Fruit fly (Drosophila melanogaster) whole organism, embryonic: ENCODE data around the gene CG8765.

ENCODE experiments used
- Bdp1 ChIP-seq: fragments of 200-800 bp; sonication (Bioruptor generic); optimal IDR thresholded peaks from 3 replicates; lab custom pipeline; 2016; ENCODE audit warnings: missing biosample characterization, missing genetic modification characterization
- Blimp-1 ChIP-seq: fragments of 200-800 bp; sonication (Bioruptor generic); optimal IDR thresholded peaks from 3 replicates; lab custom pipeline; 2018; ENCODE audit warnings: missing biosample characterization, missing genetic modification characterization, mild to moderate bottlenecking, moderate library complexity, missing genetic modification reagents
- C15 ChIP-seq: fragments of 200-800 bp; sonication (Bioruptor generic); IDR thresholded peaks from 3 replicates; pipeline ENCODE4 v1.3.6; 2022; ENCODE audit warnings: missing biosample characterization, missing genetic modification characterization
- CG1233 ChIP-seq: fragments of 200-800 bp; sonication (Bioruptor generic); optimal IDR thresholded peaks from 4 replicates; lab custom pipeline; 2018; ENCODE audit warnings: missing biosample characterization, mild to moderate bottlenecking, missing genetic modification characterization
- CG15514 ChIP-seq: fragments of 200-800 bp; sonication (Bioruptor generic); optimal IDR thresholded peaks from 3 replicates; lab custom pipeline; 2017; ENCODE audit warnings: missing biosample characterization, missing genetic modification characterization, mild to moderate bottlenecking, moderate library complexity, missing genetic modification reagents
- CG1647 ChIP-seq: fragments of 200-800 bp; sonication (Bioruptor generic); optimal IDR thresholded peaks from 3 replicates; lab custom pipeline; 2016; ENCODE audit warnings: missing biosample characterization, missing genetic modification characterization
- CG17385 ChIP-seq: fragments of 200-800 bp; sonication (Bioruptor generic); optimal IDR thresholded peaks from 3 replicates; lab custom pipeline; 2018; ENCODE audit warnings: missing biosample characterization, mild to moderate bottlenecking, missing genetic modification characterization
- CG17568 ChIP-seq: fragments of 200-800 bp; sonication (Bioruptor generic); optimal IDR thresholded peaks from 2 replicates; lab custom pipeline; 2018; ENCODE audit warnings: missing biosample characterization, mild to moderate bottlenecking, missing genetic modification characterization, moderate library complexity
- CG31441 ChIP-seq: fragments of 200-800 bp; sonication (Bioruptor generic); IDR thresholded peaks from 2 replicates; pipeline ENCODE4 v1.3.6; 2022; ENCODE audit warnings: missing biosample characterization, missing genetic modification characterization
- CG32772 ChIP-seq: fragments of 200-800 bp; sonication (Bioruptor generic); IDR thresholded peaks from 2 replicates; pipeline ENCODE4 v1.3.6; 2022; ENCODE audit warnings: missing biosample characterization, missing genetic modification characterization
- CG33213 ChIP-seq: fragments of 200-800 bp; sonication (Bioruptor generic); optimal IDR thresholded peaks from 3 replicates; lab custom pipeline; 2016; ENCODE audit warnings: missing biosample characterization, missing genetic modification characterization
- CG33557 ChIP-seq: fragments of 200-800 bp; sonication (Bioruptor generic); optimal IDR thresholded peaks from 2 replicates; lab custom pipeline; 2019; ENCODE audit warnings: missing biosample characterization, mild to moderate bottlenecking, missing genetic modification characterization, moderate library complexity
- CG5180 ChIP-seq: fragments of 200-800 bp; sonication (Bioruptor generic); optimal IDR thresholded peaks from 3 replicates; lab custom pipeline; 2017; ENCODE audit warnings: missing biosample characterization, missing genetic modification characterization, mild to moderate bottlenecking, moderate library complexity, missing genetic modification reagents
- CG6689 ChIP-seq: fragments of 200-800 bp; sonication (Bioruptor generic); IDR thresholded peaks from 2 replicates; pipeline ENCODE4 v1.3.6; 2022; ENCODE audit warnings: missing biosample characterization, missing genetic modification characterization
- CG8478 ChIP-seq: fragments of >200 bp; optimal IDR thresholded peaks from 2 replicates; lab custom pipeline; 2018
- CG9727 ChIP-seq: fragments of 200-800 bp; sonication (Bioruptor generic); optimal IDR thresholded peaks from 3 replicates; lab custom pipeline; 2017; ENCODE audit warnings: missing biosample characterization, mild to moderate bottlenecking, missing genetic modification characterization
- CG9817 ChIP-seq: fragments of 200-800 bp; sonication (Bioruptor generic); optimal IDR thresholded peaks from 2 replicates; lab custom pipeline; 2018; ENCODE audit warnings: missing biosample characterization, mild to moderate bottlenecking, missing genetic modification characterization, moderate library complexity
- CHES-1-like ChIP-seq: fragments of 200-800 bp; sonication (Bioruptor generic); optimal IDR thresholded peaks from 2 replicates; lab custom pipeline; 2016; ENCODE audit warnings: missing biosample characterization, missing genetic modification characterization
- CrebB ChIP-seq: fragments of 200-800 bp; sonication (Bioruptor generic); optimal IDR thresholded peaks from 3 replicates; lab custom pipeline; 2018; ENCODE audit warnings: missing biosample characterization, mild to moderate bottlenecking, missing genetic modification characterization
- Deaf1 ChIP-seq: fragments of 200-800 bp; optimal IDR thresholded peaks from 3 replicates; lab custom pipeline; 2019; ENCODE audit warnings: missing biosample characterization, mild to moderate bottlenecking, missing genetic modification characterization, moderate library complexity
- Drgx ChIP-seq: fragments of 200-800 bp; sonication (Bioruptor generic); IDR thresholded peaks from 2 replicates; pipeline ENCODE4 v1.3.6; 2022; ENCODE audit warnings: missing biosample characterization, missing genetic modification characterization
- Ets65A ChIP-seq: fragments of 200-800 bp; sonication (Bioruptor generic); peaks from one replicate; lab custom pipeline; 2016; ENCODE audit warnings: missing biosample characterization, missing genetic modification characterization
- H2.0 ChIP-seq: fragments of 200-800 bp; sonication (Bioruptor generic); IDR thresholded peaks from 2 replicates; pipeline ENCODE4 v1.3.6; 2022; ENCODE audit warnings: missing biosample characterization, missing genetic modification characterization
- Hmr ChIP-seq: fragments of 200-800 bp; sonication (Bioruptor generic); optimal IDR thresholded peaks from 3 replicates; lab custom pipeline; 2017; ENCODE audit warnings: mild to moderate bottlenecking, missing biosample characterization, missing genetic modification reagents, missing genetic modification characterization
- NK7.1 ChIP-seq: fragments of 200-800 bp; sonication (Bioruptor generic); optimal IDR thresholded peaks from 3 replicates; lab custom pipeline; 2016; ENCODE audit warnings: missing biosample characterization, missing genetic modification characterization
- Nf-YB ChIP-seq: fragments of 200-800 bp; sonication (Bioruptor generic); optimal IDR thresholded peaks from 3 replicates; lab custom pipeline; 2019; ENCODE audit warnings: missing biosample characterization, mild to moderate bottlenecking, missing genetic modification characterization, moderate library complexity
- Oaz ChIP-seq: fragments of 200-800 bp; sonication (Bioruptor generic); IDR thresholded peaks from 2 replicates; pipeline ENCODE4 v1.3.6; 2022; ENCODE audit warnings: missing biosample characterization, missing genetic modification characterization
- ase ChIP-seq: fragments of 200-800 bp; sonication (Bioruptor generic); IDR thresholded peaks from 3 replicates; pipeline ENCODE4 v1.3.6; 2022; ENCODE audit warnings: missing biosample characterization, missing genetic modification characterization
- chn ChIP-seq: fragments of 200-800 bp; sonication (Bioruptor generic); optimal IDR thresholded peaks from 2 replicates; lab custom pipeline; 2016; ENCODE audit warnings: missing biosample characterization, missing genetic modification characterization
- dati ChIP-seq: fragments of 200-800 bp; sonication (Bioruptor generic); IDR thresholded peaks from 2 replicates; pipeline ENCODE4 v1.3.6; 2022; ENCODE audit warnings: missing biosample characterization, missing genetic modification characterization
- grau ChIP-seq: fragments of 200-800 bp; optimal IDR thresholded peaks from 3 replicates; lab custom pipeline; 2019; ENCODE audit warnings: missing biosample characterization, mild to moderate bottlenecking, missing genetic modification characterization, moderate library complexity
- gsb-n ChIP-seq: fragments of 200-800 bp; sonication (Bioruptor generic); optimal IDR thresholded peaks from 3 replicates; lab custom pipeline; 2018; ENCODE audit warnings: missing biosample characterization, mild to moderate bottlenecking, missing genetic modification characterization
- insv ChIP-seq, 2 experiments: fragments of 200-800 bp; sonication (Bioruptor generic); optimal IDR thresholded peaks; 3 replicates each; lab custom pipeline; 2016 to 2018; ENCODE audit warnings: missing biosample characterization in 2 of 2, missing genetic modification characterization in 2 of 2
- ken ChIP-seq: fragments of 200-800 bp; sonication (Bioruptor generic); IDR thresholded peaks from 3 replicates; pipeline ENCODE4 v1.3.6; 2022; ENCODE audit warnings: missing biosample characterization, missing genetic modification characterization
- knrl ChIP-seq: fragments of 200-800 bp; sonication (Bioruptor generic); IDR thresholded peaks from 3 replicates; pipeline ENCODE4 v1.3.6; 2022; ENCODE audit warnings: missing biosample characterization, missing genetic modification characterization; ENCODE audit not compliant: partially characterized antibody
- lbe ChIP-seq: fragments of 200-800 bp; sonication (Bioruptor generic); optimal IDR thresholded peaks from 2 replicates; lab custom pipeline; 2016; ENCODE audit warnings: missing biosample characterization, mild to moderate bottlenecking, missing genetic modification characterization
- lov ChIP-seq, 2 experiments: fragments of 200-800 bp in 1 of 2; fragments of >200 bp in 1 of 2; sonication (Bioruptor generic) in 1 of 2; IDR thresholded peaks in 1 of 2; optimal IDR thresholded peaks in 1 of 2; 2 replicates in 1 of 2; 3 replicates in 1 of 2; pipeline versions ENCODE4 v1.3.6 to Lab custom; 2017 to 2022; ENCODE audit warnings: missing biosample characterization in 1 of 2, missing genetic modification characterization in 1 of 2
- mld ChIP-seq: fragments of 200-800 bp; sonication (Bioruptor generic); IDR thresholded peaks from 3 replicates; pipeline ENCODE4 v1.3.6; 2022; ENCODE audit warnings: missing biosample characterization, missing genetic modification characterization; ENCODE audit not compliant: partially characterized antibody
- peb ChIP-seq: fragments of 200-800 bp; sonication (Bioruptor generic); IDR thresholded peaks from 2 replicates; pipeline ENCODE4 v1.3.6; 2022; ENCODE audit warnings: missing biosample characterization, missing genetic modification characterization
- prd ChIP-seq, 3 experiments: fragments of >200 bp in 2 of 3; fragments of 200-800 bp in 1 of 3; sonication (Bioruptor generic) in 1 of 3; optimal IDR thresholded peaks in 2 of 3; IDR thresholded peaks in 1 of 3; 2 replicates in 2 of 3; 3 replicates in 1 of 3; pipeline versions ENCODE4 v1.3.6 to Lab custom; 2017 to 2022; ENCODE audit warnings: missing biosample characterization in 1 of 3, missing genetic modification characterization in 1 of 3
- psq ChIP-seq: fragments of 200-800 bp; sonication (Bioruptor generic); optimal IDR thresholded peaks from 2 replicates; lab custom pipeline; 2017; ENCODE audit warnings: missing biosample characterization, missing genetic modification characterization
- pzg ChIP-seq: fragments of 200-800 bp; sonication (Bioruptor generic); optimal IDR thresholded peaks from 3 replicates; lab custom pipeline; 2018; ENCODE audit warnings: missing biosample characterization, mild to moderate bottlenecking, missing genetic modification characterization, moderate library complexity
- scrt ChIP-seq: fragments of 200-800 bp; sonication (Bioruptor generic); optimal IDR thresholded peaks from 2 replicates; lab custom pipeline; 2018; ENCODE audit warnings: missing biosample characterization, mild to moderate bottlenecking, missing genetic modification characterization, moderate library complexity
- sisA ChIP-seq: fragments of 200-800 bp; sonication (Bioruptor generic); IDR thresholded peaks from 2 replicates; pipeline ENCODE4 v1.3.6; 2022; ENCODE audit warnings: missing biosample characterization, missing genetic modification characterization
- slou ChIP-seq: fragments of 200-800 bp; sonication (Bioruptor generic); optimal IDR thresholded peaks from 3 replicates; lab custom pipeline; 2016; ENCODE audit warnings: missing biosample characterization, missing genetic modification characterization
- sna ChIP-seq: fragments of 200-800 bp; sonication (Bioruptor generic); IDR thresholded peaks from 2 replicates; pipeline ENCODE4 v1.3.6; 2022; ENCODE audit warnings: missing biosample characterization, missing genetic modification characterization; ENCODE audit not compliant: partially characterized antibody
- sob ChIP-seq: fragments of 200-800 bp; sonication (Bioruptor generic); IDR thresholded peaks from 2 replicates; pipeline ENCODE4 v1.3.6; 2022; ENCODE audit warnings: missing biosample characterization, missing genetic modification characterization
- ssp ChIP-seq: fragments of 200-800 bp; sonication (Bioruptor generic); IDR thresholded peaks from 2 replicates; pipeline ENCODE4 v1.3.6; 2022; ENCODE audit warnings: missing biosample characterization, missing genetic modification characterization
- unc-4 ChIP-seq: fragments of 200-800 bp; sonication (Bioruptor generic); IDR thresholded peaks from 2 replicates; pipeline ENCODE4 v1.3.6; 2022; ENCODE audit warnings: missing biosample characterization, missing genetic modification characterization; ENCODE audit not compliant: partially characterized antibody
- zfh1 ChIP-seq: fragments of 200-800 bp; sonication (Bioruptor generic); IDR thresholded peaks from 3 replicates; pipeline ENCODE4 v1.3.6; 2022; ENCODE audit warnings: missing biosample characterization, missing genetic modification characterization

The CG8765 gene

DNA sequence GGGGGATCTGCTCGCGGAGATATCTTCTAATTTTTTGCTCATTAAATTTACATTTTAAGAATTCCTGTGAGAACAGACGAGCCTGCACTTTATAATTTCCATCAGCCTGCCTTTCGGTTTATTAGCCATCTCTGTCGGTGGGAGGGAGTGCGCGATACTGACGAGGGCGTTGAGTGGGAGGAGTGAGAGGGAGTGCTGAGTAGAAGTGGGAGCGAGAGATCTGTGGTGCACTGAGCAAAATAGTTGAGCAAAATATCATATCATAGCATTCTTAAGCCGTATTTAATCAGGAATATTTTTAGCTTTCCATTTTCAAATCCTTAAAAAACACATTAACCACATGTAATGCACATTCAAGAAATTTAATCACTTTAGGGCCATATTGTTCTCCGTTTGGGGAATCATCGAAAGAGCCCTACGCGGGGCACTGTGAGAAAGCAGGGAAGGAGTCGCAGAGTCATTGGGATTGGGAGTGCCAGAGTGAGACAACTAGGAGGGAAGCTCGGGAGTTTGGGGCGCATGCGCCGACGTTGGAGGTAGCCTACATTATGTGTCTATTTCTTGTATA lies 22.0 kb downstream of the CG8765 start (continued):
- TF ChIP-seq CG9727 (GFP tag; lab: Kevin White, UChicago) (no peak), Nf-YB (GFP tag; lab: Kevin White, UChicago) (peak; percentile 85), sob (GFP tag; lab: Robert Waterston, UW) (0 out of 2 replicates have a peak, but pooled peaks have one; percentile 35), lov (optimal IDR thresholded peaks at IDR 0.05; lab: Kevin White, UChicago) (no peak), lov (GFP tag; IDR thresholded peaks at IDR 0.05; lab: Robert Waterston, UW) (no peak), ken (GFP tag; lab: Robert Waterston, UW) (no peak), Blimp-1 (GFP tag; lab: Kevin White, UChicago) (no peak), peb (no peak), CG33557 (GFP tag; lab: Kevin White, UChicago) (no peak), lbe (no peak), CG17385 (GFP tag; lab: Kevin White, UChicago) (no peak), CG15514 (GFP tag; lab: Kevin White, UChicago) (no peak), grau (tag; lab: Kevin White, UChicago) (no peak), psq (GFP tag; lab: Kevin White, UChicago) (no peak), chn (no peak), ase (GFP tag; lab: Robert Waterston, UW) (no peak), H2.0 (no peak), ssp (GFP tag; lab: Robert Waterston, UW) (peak; percentile 21; the same call in 1 of the 2 replicates), CG9817 (tag; lab: Kevin White, UChicago) (no peak), dati (GFP tag; lab: Robert Waterston, UW) (no peak), CG31441 (GFP tag; lab: Robert Waterston, UW) (no peak), CrebB (tag; lab: Kevin White, UChicago) (no peak), CG6689 (GFP tag; lab: Robert Waterston, UW) (no peak), CG5180 (GFP tag; lab: Kevin White, UChicago) (no peak), NK7.1 (GFP tag; lab: Kevin White, UChicago) (no peak), unc-4 (GFP tag; lab: Robert Waterston, UW) (no peak), Ets65A (peak; percentile 11), pzg (GFP tag; lab: Kevin White, UChicago) (no peak), Drgx (GFP tag; lab: Robert Waterston, UW) (no peak), Deaf1 (tag; lab: Kevin White, UChicago) (no peak), CG1647 (GFP tag; lab: Kevin White, UChicago) (no peak), slou (GFP tag; lab: Kevin White, UChicago) (no peak), gsb-n (tag; lab: Kevin White, UChicago) (no peak), knrl (no peak), zfh1 (GFP tag; lab: Robert Waterston, UW) (0 out of 3 replicates have a peak, but pooled peaks have one; percentile 4), CG8478 (lab: Kevin White, UChicago) (no peak), sisA (GFP tag; lab: Robert Waterston, UW) (no peak), CG17568 (GFP tag; lab: Kevin White, UChicago) (no peak), CG33213 (no peak), Oaz (GFP tag; lab: Robert Waterston, UW) (no peak), Hmr (GFP tag; lab: Kevin White, UChicago) (no peak), C15 (GFP tag; lab: Robert Waterston, UW) (no peak), CG1233 (GFP tag; lab: Kevin White, UChicago) (no peak), scrt (GFP tag; lab: Kevin White, UChicago) (no peak), insv (GFP tag; optimal IDR thresholded peaks at IDR 0.05; lab: Kevin White, UChicago) (no peak), mld (GFP tag; lab: Robert Waterston, UW) (no peak), sna (GFP tag; lab: Robert Waterston, UW) (no peak), CG32772 (GFP tag; lab: Robert Waterston, UW) (0 out of 2 replicates have a peak, but pooled peaks have one; percentile 18), CHES-1-like (no peak), prd (optimal IDR thresholded peaks at IDR 0.05; lab: Kevin White, UChicago) (no peak), prd (GFP tag; IDR thresholded peaks at IDR 0.05; lab: Robert Waterston, UW) (0 out of 3 replicates have a peak, but pooled peaks have one; percentile 13), Bdp1 (GFP tag; lab: Kevin White, UChicago) (no peak)
